Fruit fly (Drosophila melanogaster): ENCODE data around the gene Pmi.
A peak's percentile ranks its signal among the peaks of the same experiment; 100 is the strongest.

The Pmi gene

DNA sequence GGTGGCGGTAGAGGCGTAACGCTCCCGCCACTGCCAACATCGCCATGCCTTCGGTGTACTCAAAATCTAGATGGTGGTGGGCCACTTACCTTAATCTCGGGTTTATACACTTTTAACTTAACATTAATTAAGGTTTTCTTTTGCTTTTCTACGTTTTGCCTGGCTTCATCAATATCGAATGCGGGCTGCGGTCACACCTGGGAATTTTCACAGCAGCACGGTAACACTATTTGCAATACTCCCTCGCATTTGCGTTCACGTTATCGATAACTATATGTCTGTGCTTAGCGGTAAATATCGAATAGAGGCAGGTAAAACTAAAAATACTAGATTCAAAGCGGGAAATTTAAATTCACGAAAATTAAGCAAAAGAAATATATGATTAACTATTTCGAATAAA lies 14.1 kb downstream of the Pmi start, which contains the start of gene Bre1 (continued):
- TF ChIP-seq B-H2 (GFP tag; optimal IDR thresholded peaks at IDR 0.05) = peak; percentile 11
- peak; percentile 62 for TF ChIP-seq Doc3 (GFP tag; IDR thresholded peaks at IDR 0.05; ENCODE audit: partially characterized antibody)
- TF ChIP-seq Blimp-1 (GFP tag; optimal IDR thresholded peaks at IDR 0.05) = no peak
- no peak for TF ChIP-seq Drgx (GFP tag; IDR thresholded peaks at IDR 0.05)
- TF ChIP-seq CG11723 (GFP tag; optimal IDR thresholded peaks at IDR 0.05) = no peak
- TF ChIP-seq CG4360 (GFP tag; IDR thresholded peaks at IDR 0.05) = no peak
- no peak for TF ChIP-seq CG13296 (GFP tag; optimal IDR thresholded peaks at IDR 0.05)
- TF ChIP-seq ssp (GFP tag; IDR thresholded peaks at IDR 0.05) = no peak
- TF ChIP-seq tap (tag; optimal IDR thresholded peaks at IDR 0.05) = no peak
- no peak for TF ChIP-seq CG34376 (GFP tag; optimal IDR thresholded peaks at IDR 0.05)
- TF ChIP-seq Sry-β (GFP tag; optimal IDR thresholded peaks at IDR 0.05) = no peak
- TF ChIP-seq croc (GFP tag; conservative IDR thresholded peaks at IDR 0.05) = no peak
- no peak for TF ChIP-seq CG15479 (GFP tag; optimal IDR thresholded peaks at IDR 0.05)
- TF ChIP-seq gt (GFP tag; IDR thresholded peaks at IDR 0.05) = no peak
- TF ChIP-seq CG6272 (GFP tag; IDR thresholded peaks at IDR 0.05) = no peak
- peak; percentile 82 for TF ChIP-seq Opbp (GFP tag; IDR thresholded peaks at IDR 0.05; ENCODE audit: partially characterized antibody)
- TF ChIP-seq cas (GFP tag; IDR thresholded peaks at IDR 0.05) = no peak
- no peak for TF ChIP-seq Hr39 (optimal IDR thresholded peaks at IDR 0.05)
- TF ChIP-seq trem (tag; optimal IDR thresholded peaks at IDR 0.05) = peak; percentile 82
- TF ChIP-seq CG2889 (GFP tag; IDR thresholded peaks at IDR 0.05) = no peak
- TF ChIP-seq dmrt99B (tag; optimal IDR thresholded peaks at IDR 0.05) = no peak
- no peak for TF ChIP-seq CG10431 (GFP tag; optimal IDR thresholded peaks at IDR 0.05)
- no peak for TF ChIP-seq Hr78 (GFP tag; optimal IDR thresholded peaks at IDR 0.05)
- TF ChIP-seq CG16815 (GFP tag; optimal IDR thresholded peaks at IDR 0.05) = no peak
- TF ChIP-seq cg (GFP tag; optimal IDR thresholded peaks at IDR 0.05) = no peak
- TF ChIP-seq CrebB (tag; optimal IDR thresholded peaks at IDR 0.05) = no peak
- peak; percentile 44 for TF ChIP-seq CG3847 (GFP tag; IDR thresholded peaks at IDR 0.05)
- TF ChIP-seq CG17385 (GFP tag; optimal IDR thresholded peaks at IDR 0.05) = no peak
- TF ChIP-seq CG6854 (GFP tag; optimal IDR thresholded peaks at IDR 0.05) = no peak
- no peak for TF ChIP-seq CG12769 (tag; optimal IDR thresholded peaks at IDR 0.05)
- TF ChIP-seq corto (GFP tag; optimal IDR thresholded peaks at IDR 0.05) = no peak
- no peak for TF ChIP-seq Hsf (GFP tag; optimal IDR thresholded peaks at IDR 0.05)
- TF ChIP-seq HHEX (GFP tag; optimal IDR thresholded peaks at IDR 0.05) = no peak
- TF ChIP-seq CG8478 (optimal IDR thresholded peaks at IDR 0.05) = no peak
- TF ChIP-seq CG13775 (GFP tag; optimal IDR thresholded peaks at IDR 0.05) = no peak
- peak; percentile 63 for TF ChIP-seq CG14710 (tag; optimal IDR thresholded peaks at IDR 0.05)
- no peak for TF ChIP-seq CG3281 (GFP tag; optimal IDR thresholded peaks at IDR 0.05)
- TF ChIP-seq Nf-YC (tag; optimal IDR thresholded peaks at IDR 0.05) = peak; percentile 3
- TF ChIP-seq CG8388 (GFP tag; optimal IDR thresholded peaks at IDR 0.05) = no peak
- no peak for TF ChIP-seq Rx (GFP tag; IDR thresholded peaks at IDR 0.05)
- TF ChIP-seq ewg (GFP tag; optimal IDR thresholded peaks at IDR 0.05) = no peak
- no peak for TF ChIP-seq CG1832 (GFP tag; optimal IDR thresholded peaks at IDR 0.05)
- peak; percentile 44; the same call in 1 of the 2 replicates for TF ChIP-seq CG2129 (GFP tag; IDR thresholded peaks at IDR 0.05; ENCODE audit: partially characterized antibody)
- TF ChIP-seq fd102C (GFP tag; optimal IDR thresholded peaks at IDR 0.05) = no peak
- TF ChIP-seq peb (GFP tag; IDR thresholded peaks at IDR 0.05) = no peak
- peak; percentile 87 for TF ChIP-seq MESR4 (GFP tag; optimal IDR thresholded peaks at IDR 0.05)
- no peak for TF ChIP-seq sc (optimal IDR thresholded peaks at IDR 0.05)
- TF ChIP-seq sc (GFP tag; optimal IDR thresholded peaks at IDR 0.05) = no peak
- TF ChIP-seq Abd-B (GFP tag; optimal IDR thresholded peaks at IDR 0.05) = no peak
- no peak for TF ChIP-seq Mad (GFP tag; optimal IDR thresholded peaks at IDR 0.05)
- TF ChIP-seq CG9932 (GFP tag; IDR thresholded peaks at IDR 0.05) = no peak
- no peak for TF ChIP-seq en (GFP tag; optimal IDR thresholded peaks at IDR 0.05)

Data from whole organism, embryonic.